Worm (Caenorhabditis elegans) whole organism, young adult: Measurements from ENCODE around the gene R09H10.7.

Source experiments
- Y67H2A.10 ChIP-seq: fragments of 200-800 bp; sonication (Bioruptor generic); conservative IDR thresholded peaks from 2 replicates; pipeline ENCODE4 v1.3.6; 2022; ENCODE audit warnings: missing genetic modification reagents, missing genetic modification characterization, missing compliant biosample characterization
- ama-1 ChIP-seq, 3 experiments: fragments of 150-350 bp in 1 of 3; sonication (generic microtip) in 2 of 3; optimal IDR thresholded peaks; 2 replicates each; lab custom pipeline; 2014 to 2018; ENCODE audit warnings: missing biosample characterization in 2 of 3, missing genetic modification characterization in 2 of 3, missing genetic modification reagents in 2 of 3
- ekl-4 ChIP-seq: fragments of 200-800 bp; sonication (Bioruptor generic); IDR thresholded peaks from 2 replicates; pipeline ENCODE4 v1.3.6; 2022; ENCODE audit warnings: missing genetic modification reagents, missing genetic modification characterization, missing compliant biosample characterization
- hlh-12 ChIP-seq: sonication (generic microtip); optimal IDR thresholded peaks from 2 replicates; lab custom pipeline; 2016; ENCODE audit warnings: missing genetic modification characterization, missing compliant biosample characterization
- lin-40 ChIP-seq: sonication (generic microtip); optimal IDR thresholded peaks from 2 replicates; lab custom pipeline; 2016; ENCODE audit warnings: missing genetic modification characterization, mild to moderate bottlenecking, missing compliant biosample characterization, missing genotype, missing genetic modification reagents
- lsy-27 ChIP-seq: sonication (generic microtip); optimal IDR thresholded peaks from 2 replicates; lab custom pipeline; 2017; ENCODE audit warnings: missing genetic modification characterization, mild to moderate bottlenecking, missing compliant biosample characterization, antibody characterized with exemption, missing genotype, borderline replicate concordance; ENCODE audit not compliant: insufficient read depth
- madf-10 ChIP-seq: sonication (generic microtip); optimal IDR thresholded peaks from 2 replicates; lab custom pipeline; 2016; ENCODE audit warnings: mild to moderate bottlenecking, missing genetic modification characterization, missing compliant biosample characterization
- sea-2 ChIP-seq: fragments of 200-800 bp; sonication (Bioruptor generic); IDR thresholded peaks from 2 replicates; pipeline ENCODE4 v1.3.6; 2022; ENCODE audit warnings: missing genetic modification characterization, missing compliant biosample characterization
- unc-62 ChIP-seq: fragments of 150-350 bp; optimal IDR thresholded peaks from 2 replicates; lab custom pipeline; 2014; ENCODE audit warnings: missing biosample characterization, missing genetic modification reagents, missing genetic modification characterization
- zfh-2 ChIP-seq: fragments of 200-800 bp; sonication (Bioruptor generic); conservative IDR thresholded peaks from 2 replicates; pipeline ENCODE4 v1.3.6; 2022; ENCODE audit warnings: missing genetic modification reagents, missing genetic modification characterization, missing compliant biosample characterization
- ztf-22 ChIP-seq: fragments of 200-800 bp; sonication (Bioruptor generic); optimal IDR thresholded peaks from 2 replicates; lab custom pipeline; 2018; ENCODE audit warnings: mild to moderate bottlenecking, missing genetic modification characterization, moderate library complexity, missing compliant biosample characterization

DNA sequence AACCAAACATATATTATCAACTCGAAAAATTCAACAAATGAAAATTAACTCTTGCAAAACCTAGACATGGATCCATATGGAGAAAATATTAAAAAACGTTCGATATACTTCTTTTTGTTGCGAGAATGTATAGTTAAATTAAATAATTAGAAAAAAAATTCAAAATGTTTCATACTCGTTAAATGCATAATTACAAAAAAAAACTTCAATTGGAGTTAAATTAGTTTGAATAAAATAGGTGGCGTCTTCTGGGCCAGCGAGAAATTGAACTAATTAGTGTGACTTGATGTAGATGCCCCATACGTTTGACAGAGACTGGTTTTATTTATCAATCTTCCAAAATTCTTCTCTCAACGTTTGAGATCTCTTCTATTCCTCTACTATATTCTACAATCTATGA lies 42.5 kb upstream of the R09H10.7 start, which contains the start of gene lgc-43:
- no peak for TF ChIP-seq lsy-27 (tag; lab: Kevin White, UChicago)
- TF ChIP-seq hlh-12 (tag; lab: Kevin White, UChicago) = no peak
- TF ChIP-seq sea-2 (GFP tag; lab: Robert Waterston, UW) = no peak
- no peak for TF ChIP-seq lin-40 (tag; lab: Kevin White, UChicago)
- TF ChIP-seq zfh-2 = no peak
- no peak for TF ChIP-seq Y67H2A.10
- TF ChIP-seq ztf-22 (GFP tag; lab: Kevin White, UChicago) = no peak
- TF ChIP-seq ama-1 (optimal IDR thresholded peaks at IDR 0.05; lab: Kevin White, UChicago) = no peak
- no peak for TF ChIP-seq ama-1 (GFP tag; optimal IDR thresholded peaks at IDR 0.05; lab: Kevin White, UChicago)
- TF ChIP-seq unc-62 (GFP tag; lab: Kevin White, UChicago) = no peak
- no peak for TF ChIP-seq ekl-4 (GFP tag; lab: Robert Waterston, UW)
- no peak for TF ChIP-seq madf-10 (tag; lab: Kevin White, UChicago)
